Worm (Caenorhabditis elegans) whole organism, L2 larva: Measurements from ENCODE around the gene egl-27.
A peak's percentile ranks its signal among the peaks of the same experiment; 100 is the strongest.

Experiments used
- C34F6.9 ChIP-seq: fragments of 150-350 bp; optimal IDR thresholded peaks from 2 replicates; lab custom pipeline; 2014; ENCODE audit warnings: missing biosample characterization, missing genetic modification characterization
- F13H6.1 ChIP-seq: sonication (generic microtip); optimal IDR thresholded peaks from 2 replicates; lab custom pipeline; 2016; ENCODE audit warnings: missing genetic modification characterization, missing compliant biosample characterization
- Y55F3AM.14 ChIP-seq: fragments of 200-800 bp; sonication (Bioruptor generic); optimal IDR thresholded peaks from 2 replicates; lab custom pipeline; 2018; ENCODE audit warnings: mild to moderate bottlenecking, missing genetic modification characterization, missing compliant biosample characterization
- ZK546.5 ChIP-seq: sonication (generic microtip); optimal IDR thresholded peaks from 2 replicates; lab custom pipeline; 2017; ENCODE audit warnings: missing biosample characterization, missing genetic modification characterization
- ama-1 ChIP-seq: fragments of 150-350 bp; optimal IDR thresholded peaks from 2 replicates; lab custom pipeline; 2018; ENCODE audit warnings: inconsistent platforms
- blmp-1 ChIP-seq: sonication (generic microtip); optimal IDR thresholded peaks from 2 replicates; lab custom pipeline; 2017; ENCODE audit warnings: missing genetic modification characterization, mild to moderate bottlenecking, missing compliant biosample characterization, antibody characterized with exemption, moderate library complexity; ENCODE audit not compliant: insufficient read depth
- ceh-16 ChIP-seq: fragments of 150-350 bp; optimal IDR thresholded peaks from 2 replicates; lab custom pipeline; 2014; ENCODE audit warnings: missing biosample characterization, missing genetic modification characterization
- ceh-82 ChIP-seq: fragments of 150-350 bp; optimal IDR thresholded peaks from 2 replicates; lab custom pipeline; 2014; ENCODE audit warnings: missing biosample characterization, missing genetic modification characterization
- crh-2 ChIP-seq: sonication (generic microtip); optimal IDR thresholded peaks from 2 replicates; lab custom pipeline; 2017; ENCODE audit warnings: missing biosample characterization, missing genetic modification characterization
- dmd-4 ChIP-seq: sonication (generic microtip); optimal IDR thresholded peaks from 2 replicates; lab custom pipeline; 2017; ENCODE audit warnings: missing biosample characterization, missing genetic modification characterization
- egl-27 ChIP-seq: sonication (generic microtip); optimal IDR thresholded peaks from 3 replicates; lab custom pipeline; 2017; ENCODE audit warnings: missing biosample characterization, missing genetic modification reagents, missing genetic modification characterization
- elt-1 ChIP-seq: fragments of 150-350 bp; optimal IDR thresholded peaks from 2 replicates; lab custom pipeline; 2014; ENCODE audit warnings: missing biosample characterization, missing genetic modification characterization
- elt-3 ChIP-seq: sonication (generic microtip); optimal IDR thresholded peaks from 2 replicates; lab custom pipeline; 2017; ENCODE audit warnings: missing biosample characterization, missing genetic modification characterization
- fos-1 ChIP-seq: fragments of 150-350 bp; optimal IDR thresholded peaks from 2 replicates; lab custom pipeline; 2014; ENCODE audit warnings: missing biosample characterization, missing genetic modification characterization
- gmeb-1 ChIP-seq: fragments of 150-350 bp; optimal IDR thresholded peaks from 2 replicates; lab custom pipeline; 2014; ENCODE audit warnings: missing biosample characterization, missing genetic modification characterization
- lin-11 ChIP-seq: fragments of 150-350 bp; sonication (generic microtip); optimal IDR thresholded peaks from 2 replicates; lab custom pipeline; 2014; ENCODE audit warnings: missing biosample characterization, missing genetic modification characterization, inconsistent platforms, mixed read lengths
- lin-13 ChIP-seq: fragments of 150-350 bp; optimal IDR thresholded peaks from 2 replicates; lab custom pipeline; 2014; ENCODE audit warnings: missing biosample characterization, missing genetic modification reagents, missing genetic modification characterization
- lin-39 ChIP-seq: fragments of 150-350 bp; optimal IDR thresholded peaks from 2 replicates; lab custom pipeline; 2014; ENCODE audit warnings: missing biosample characterization, missing genetic modification reagents, missing genetic modification characterization
- lsy-2 ChIP-seq, 2 experiments: fragments of 150-350 bp in 1 of 2; sonication (generic microtip) in 1 of 2; optimal IDR thresholded peaks; 2 replicates each; lab custom pipeline; 2014 to 2017; ENCODE audit warnings: missing biosample characterization in 2 of 2, missing genetic modification characterization in 2 of 2
- mab-5 ChIP-seq: fragments of 150-350 bp; optimal IDR thresholded peaks from 2 replicates; lab custom pipeline; 2014; ENCODE audit warnings: missing biosample characterization, missing genetic modification characterization
- mbf-1 ChIP-seq: sonication (generic microtip); optimal IDR thresholded peaks from 2 replicates; lab custom pipeline; 2017; ENCODE audit warnings: missing biosample characterization, missing genetic modification characterization
- mdl-1 ChIP-seq, 2 experiments: fragments of 150-350 bp in 1 of 2; sonication (generic microtip) in 1 of 2; optimal IDR thresholded peaks; 2 replicates each; lab custom pipeline; 2017; ENCODE audit warnings: missing biosample characterization in 2 of 2, missing genetic modification characterization in 2 of 2
- nhr-10 ChIP-seq: sonication (generic microtip); optimal IDR thresholded peaks from 2 replicates; lab custom pipeline; 2017; ENCODE audit warnings: missing biosample characterization, missing genetic modification characterization
- nhr-11 ChIP-seq: fragments of 150-350 bp; optimal IDR thresholded peaks from 2 replicates; lab custom pipeline; 2014; ENCODE audit warnings: missing biosample characterization, missing genetic modification characterization
- nhr-12 ChIP-seq: fragments of 150-350 bp; optimal IDR thresholded peaks from 2 replicates; lab custom pipeline; 2014; ENCODE audit warnings: missing biosample characterization, missing genetic modification characterization
- nhr-129 ChIP-seq: fragments of 150-350 bp; optimal IDR thresholded peaks from 2 replicates; lab custom pipeline; 2014; ENCODE audit warnings: missing biosample characterization, missing genetic modification characterization
- nhr-21 ChIP-seq: fragments of 150-350 bp; optimal IDR thresholded peaks from 2 replicates; lab custom pipeline; 2014; ENCODE audit warnings: missing biosample characterization, missing genetic modification characterization
- nhr-23 ChIP-seq: fragments of 150-350 bp; optimal IDR thresholded peaks from 2 replicates; lab custom pipeline; 2014; ENCODE audit warnings: missing biosample characterization, missing genetic modification reagents, missing genetic modification characterization
- nhr-25 ChIP-seq: fragments of 150-350 bp; sonication (generic microtip); optimal IDR thresholded peaks from 3 replicates; lab custom pipeline; 2014; ENCODE audit warnings: missing biosample characterization, missing genetic modification characterization
- nhr-6 ChIP-seq: fragments of 150-350 bp; optimal IDR thresholded peaks from 2 replicates; lab custom pipeline; 2014; ENCODE audit warnings: missing biosample characterization, missing genetic modification characterization
- peb-1 ChIP-seq: fragments of 150-350 bp; optimal IDR thresholded peaks from 2 replicates; lab custom pipeline; 2014; ENCODE audit warnings: missing biosample characterization, missing genetic modification characterization
- sem-4 ChIP-seq: fragments of 150-350 bp; optimal IDR thresholded peaks from 2 replicates; lab custom pipeline; 2014; ENCODE audit warnings: missing biosample characterization, missing genetic modification reagents, missing genetic modification characterization
- sma-3 ChIP-seq: sonication (generic microtip); optimal IDR thresholded peaks from 2 replicates; lab custom pipeline; 2016; ENCODE audit warnings: missing genetic modification reagents, missing genetic modification characterization, missing compliant biosample characterization
- sma-9 ChIP-seq, 2 experiments: fragments of 150-350 bp in 1 of 2; sonication (generic microtip) in 1 of 2; optimal IDR thresholded peaks; 2 replicates each; lab custom pipeline; 2014 to 2016; ENCODE audit warnings: missing genetic modification characterization in 2 of 2, mild to moderate bottlenecking in 1 of 2, missing biosample characterization in 1 of 2, missing compliant biosample characterization in 1 of 2, missing genetic modification reagents in 1 of 2, moderate library complexity in 1 of 2
- snpc-4 ChIP-seq: fragments of 150-350 bp; optimal IDR thresholded peaks from 2 replicates; lab custom pipeline; 2014; ENCODE audit warnings: missing biosample characterization, missing genetic modification characterization
- unc-39 ChIP-seq: fragments of 150-350 bp; optimal IDR thresholded peaks from 2 replicates; lab custom pipeline; 2014; ENCODE audit warnings: missing biosample characterization, missing genetic modification characterization
- unc-55 ChIP-seq: fragments of 150-350 bp; sonication (generic microtip); optimal IDR thresholded peaks from 3 replicates; lab custom pipeline; 2014; ENCODE audit warnings: missing biosample characterization, missing genetic modification reagents, missing genetic modification characterization
- unc-62 ChIP-seq: fragments of 150-350 bp; optimal IDR thresholded peaks from 2 replicates; lab custom pipeline; 2014; ENCODE audit warnings: missing biosample characterization, missing genetic modification reagents, missing genetic modification characterization
- zag-1 ChIP-seq: fragments of 150-350 bp; optimal IDR thresholded peaks from 2 replicates; lab custom pipeline; 2014; ENCODE audit warnings: missing biosample characterization, missing genetic modification characterization
- ztf-4 ChIP-seq: fragments of 150-350 bp; optimal IDR thresholded peaks from 2 replicates; lab custom pipeline; 2014; ENCODE audit warnings: missing biosample characterization, missing genetic modification characterization

Gene egl-27

DNA sequence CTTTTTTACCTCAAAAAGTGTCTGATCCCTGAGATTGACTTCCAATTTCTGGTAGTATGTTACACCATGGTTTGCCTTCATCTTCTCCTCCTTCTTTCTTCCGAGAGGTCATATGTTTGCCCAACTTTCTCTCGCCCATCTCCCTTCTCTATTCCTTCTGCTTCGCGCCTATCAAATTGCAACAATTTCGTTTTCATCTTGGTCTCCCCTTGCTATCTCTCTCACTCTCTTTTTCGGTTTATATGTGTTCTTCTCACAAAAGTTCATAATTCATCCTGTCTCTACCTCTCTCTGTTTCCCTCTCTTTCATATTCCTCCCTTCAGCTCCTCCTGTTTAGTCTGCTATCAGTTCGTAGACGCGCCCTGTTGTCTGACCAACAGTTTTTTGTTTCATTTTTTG lies 8.1 kb upstream of the egl-27 start:
- TF ChIP-seq sma-9 (GFP tag; optimal IDR thresholded peaks at IDR 0.05; lab: Kevin White, UChicago) (peak; percentile 89), sma-9 (tag; optimal IDR thresholded peaks at IDR 0.05; lab: Kevin White, UChicago) (no peak), mab-5 (tag; lab: Kevin White, UChicago) (peak; percentile 13), nhr-129 (peak; percentile 70), lin-11 (tag; lab: Kevin White, UChicago) (no peak), Y55F3AM.14 (GFP tag; lab: Kevin White, UChicago) (no peak), lsy-2 (tag; optimal IDR thresholded peaks at IDR 0.05; lab: Kevin White, UChicago) (peak in 1 of 2 experiments; percentile 32), egl-27 (tag; lab: Kevin White, UChicago) (peak; percentile 4), blmp-1 (tag; lab: Kevin White, UChicago) (peak; percentile 94), sma-3 (peak; percentile 72), crh-2 (tag; lab: Kevin White, UChicago) (peak; percentile 42), ztf-4 (tag; lab: Kevin White, UChicago) (peak; percentile 15), lin-39 (tag; lab: Kevin White, UChicago) (no peak), mdl-1 (tag; optimal IDR thresholded peaks at IDR 0.05; lab: Kevin White, UChicago) (peak in 1 of 2 experiments; percentile 16), nhr-23 (tag; lab: Kevin White, UChicago) (no peak), F13H6.1 (peak; percentile 69), C34F6.9 (tag; lab: Kevin White, UChicago) (peak; percentile 31), nhr-6 (tag; lab: Kevin White, UChicago) (peak; percentile 61), sem-4 (tag; lab: Kevin White, UChicago) (peak; percentile 68), lin-13 (peak; percentile 22), fos-1 (peak; percentile 51), nhr-21 (tag; lab: Kevin White, UChicago) (peak; percentile 43)

DNA sequence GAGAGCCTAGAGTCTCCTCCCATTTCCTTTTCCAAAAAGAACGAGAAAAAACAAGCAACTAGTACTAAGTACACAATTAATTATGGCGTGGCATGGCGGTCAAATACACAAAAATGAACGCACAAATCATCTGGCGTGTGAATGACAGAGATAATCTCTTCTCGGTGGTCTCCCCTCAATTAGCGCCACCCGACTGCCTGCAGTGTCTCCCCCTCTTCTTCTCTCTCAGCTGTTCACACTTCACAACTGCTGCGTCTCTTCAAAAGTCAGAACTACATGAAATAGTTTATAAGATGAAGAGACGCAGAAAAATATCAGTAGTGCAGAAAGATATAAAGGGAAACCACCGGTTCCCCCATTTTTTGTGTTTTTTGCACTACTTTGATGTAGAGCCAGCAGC lies 7.4 kb upstream of the egl-27 start:
- TF ChIP-seq ZK546.5 (tag; lab: Kevin White, UChicago) (no peak), nhr-129 (peak; percentile 72), nhr-6 (tag; lab: Kevin White, UChicago) (peak; percentile 22), nhr-11 (tag; lab: Kevin White, UChicago) (no peak), nhr-10 (tag; lab: Kevin White, UChicago) (no peak), sma-9 (GFP tag; optimal IDR thresholded peaks at IDR 0.05; lab: Kevin White, UChicago) (peak; percentile 94), sma-9 (tag; optimal IDR thresholded peaks at IDR 0.05; lab: Kevin White, UChicago) (no peak), mbf-1 (tag; lab: Kevin White, UChicago) (no peak), unc-62 (GFP tag; lab: Kevin White, UChicago) (no peak), snpc-4 (tag; lab: Kevin White, UChicago) (peak; percentile 17), egl-27 (tag; lab: Kevin White, UChicago) (peak; percentile 70), ceh-82 (no peak), Y55F3AM.14 (GFP tag; lab: Kevin White, UChicago) (no peak), gmeb-1 (peak; percentile 32), unc-39 (tag; lab: Kevin White, UChicago) (no peak), ama-1 (lab: Kevin White, UChicago) (no peak), sem-4 (tag; lab: Kevin White, UChicago) (peak; percentile 76), lsy-2 (tag; optimal IDR thresholded peaks at IDR 0.05; lab: Kevin White, UChicago) (peak in 1 of 2 experiments; percentile 42), fos-1 (peak; percentile 39), zag-1 (tag; lab: Kevin White, UChicago) (peak; percentile 11), nhr-21 (tag; lab: Kevin White, UChicago) (peak; percentile 54), lin-11 (tag; lab: Kevin White, UChicago) (no peak), peb-1 (tag; lab: Kevin White, UChicago) (no peak), ceh-16 (peak; percentile 98), unc-55 (GFP tag; lab: Kevin White, UChicago) (peak; percentile 33), mdl-1 (tag; optimal IDR thresholded peaks at IDR 0.05; lab: Kevin White, UChicago) (peak; percentile 13 to 14), elt-1 (tag; lab: Kevin White, UChicago) (no peak), nhr-12 (tag; lab: Kevin White, UChicago) (no peak), crh-2 (tag; lab: Kevin White, UChicago) (peak; percentile 48), F13H6.1 (peak; percentile 87), nhr-25 (tag; lab: Kevin White, UChicago) (peak; percentile 64), dmd-4 (tag; lab: Kevin White, UChicago) (no peak), mab-5 (tag; lab: Kevin White, UChicago) (peak; percentile 63), C34F6.9 (tag; lab: Kevin White, UChicago) (peak; percentile 57), elt-3 (tag; lab: Kevin White, UChicago) (no peak), blmp-1 (tag; lab: Kevin White, UChicago) (peak; percentile 77), sma-3 (peak; percentile 72), lin-13 (peak; percentile 35)
